Worm (Caenorhabditis elegans) whole organism, young adult: ENCODE data around the gene irld-2.
A peak's percentile ranks its signal among the peaks of the same experiment; 100 is the strongest.

Experiments used
- B0035.1 ChIP-seq: sonication (generic microtip); optimal IDR thresholded peaks from 2 replicates; lab custom pipeline; 2016; ENCODE audit warnings: missing genetic modification characterization, mild to moderate bottlenecking, missing compliant biosample characterization, missing genotype, missing genetic modification reagents
- B0336.3 ChIP-seq: fragments of 200-800 bp; sonication (Bioruptor generic); IDR thresholded peaks from 2 replicates; pipeline ENCODE4 v1.3.6; 2022; ENCODE audit warnings: missing genetic modification characterization, missing compliant biosample characterization
- C17E4.6 ChIP-seq: fragments of 200-800 bp; sonication (Bioruptor generic); IDR thresholded peaks from 2 replicates; pipeline ENCODE4 v1.3.6; 2022; ENCODE audit warnings: missing genetic modification reagents, missing genetic modification characterization, missing compliant biosample characterization
- D2030.7 ChIP-seq: fragments of 200-800 bp; sonication (Bioruptor generic); IDR thresholded peaks from 2 replicates; pipeline ENCODE4 v1.3.6; 2022; ENCODE audit warnings: missing genetic modification reagents, missing genetic modification characterization, missing compliant biosample characterization
- F22D6.2 ChIP-seq: sonication (generic microtip); optimal IDR thresholded peaks from 2 replicates; lab custom pipeline; 2016; ENCODE audit warnings: mild to moderate bottlenecking, missing genetic modification characterization, missing compliant biosample characterization
- F39B2.1 ChIP-seq: fragments of 200-800 bp; sonication (Bioruptor generic); IDR thresholded peaks from 2 replicates; pipeline ENCODE4 v1.3.6; 2022; ENCODE audit warnings: missing genetic modification reagents, missing genetic modification characterization, missing compliant biosample characterization
- F55B11.4 ChIP-seq: sonication (generic microtip); optimal IDR thresholded peaks from 2 replicates; lab custom pipeline; 2016; ENCODE audit warnings: missing compliant biosample characterization, missing genetic modification characterization, borderline replicate concordance; ENCODE audit not compliant: insufficient read depth
- F57C9.4 ChIP-seq: sonication (generic microtip); optimal IDR thresholded peaks from 2 replicates; lab custom pipeline; 2017; ENCODE audit warnings: mild to moderate bottlenecking, missing genetic modification characterization, missing compliant biosample characterization
- K11D2.4 ChIP-seq: fragments of 200-800 bp; sonication (Bioruptor generic); IDR thresholded peaks from 2 replicates; pipeline ENCODE4 v1.3.6; 2022; ENCODE audit warnings: missing genetic modification reagents, missing genetic modification characterization, missing compliant biosample characterization
- K12H6.12 ChIP-seq: fragments of 200-800 bp; sonication (Bioruptor generic); optimal IDR thresholded peaks from 2 replicates; lab custom pipeline; 2018; ENCODE audit warnings: mild to moderate bottlenecking, missing genetic modification characterization, missing compliant biosample characterization
- Y53G8AR.9 ChIP-seq: fragments of 200-800 bp; sonication (Bioruptor generic); conservative IDR thresholded peaks from 2 replicates; pipeline ENCODE4 v1.3.6; 2022; ENCODE audit warnings: missing genetic modification reagents, missing genetic modification characterization, missing compliant biosample characterization
- Y67H2A.10 ChIP-seq: fragments of 200-800 bp; sonication (Bioruptor generic); conservative IDR thresholded peaks from 2 replicates; pipeline ENCODE4 v1.3.6; 2022; ENCODE audit warnings: missing genetic modification reagents, missing genetic modification characterization, missing compliant biosample characterization
- akir-1 ChIP-seq: fragments of 200-800 bp; sonication (Bioruptor generic); optimal IDR thresholded peaks from 2 replicates; lab custom pipeline; 2018; ENCODE audit warnings: mild to moderate bottlenecking, missing genetic modification characterization, moderate library complexity, missing compliant biosample characterization
- aptf-2 ChIP-seq: fragments of 200-800 bp; sonication (Bioruptor generic); conservative IDR thresholded peaks from 2 replicates; pipeline ENCODE4 v1.3.6; 2022; ENCODE audit warnings: missing genetic modification reagents, missing genetic modification characterization, missing compliant biosample characterization
- attf-5 ChIP-seq: fragments of 200-800 bp; sonication (Bioruptor generic); optimal IDR thresholded peaks from 2 replicates; lab custom pipeline; 2018; ENCODE audit warnings: mild to moderate bottlenecking, missing genetic modification characterization, missing compliant biosample characterization
- attf-6 ChIP-seq: fragments of 200-800 bp; sonication (Bioruptor generic); IDR thresholded peaks from 2 replicates; pipeline ENCODE4 v1.3.6; 2022; ENCODE audit warnings: missing genetic modification reagents, missing genetic modification characterization, missing compliant biosample characterization
- cebp-1 ChIP-seq, 2 experiments: fragments of 200-800 bp in 1 of 2; sonication (Bioruptor generic) in 1 of 2; sonication (generic microtip) in 1 of 2; IDR thresholded peaks in 1 of 2; optimal IDR thresholded peaks in 1 of 2; 2 replicates each; pipeline versions ENCODE4 v1.3.6 to Lab custom; 2017 to 2022; ENCODE audit warnings: missing compliant biosample characterization in 2 of 2, missing genetic modification characterization in 2 of 2, mild to moderate bottlenecking in 1 of 2, missing genetic modification reagents in 1 of 2, moderate library complexity in 1 of 2
- ceh-27 ChIP-seq: fragments of 200-800 bp; sonication (Bioruptor generic); optimal IDR thresholded peaks from 2 replicates; lab custom pipeline; 2018; ENCODE audit warnings: mild to moderate bottlenecking, missing genetic modification characterization, moderate library complexity, missing compliant biosample characterization
- ceh-79 ChIP-seq: sonication (generic microtip); optimal IDR thresholded peaks from 2 replicates; lab custom pipeline; 2017; ENCODE audit warnings: mild to moderate bottlenecking, missing genetic modification characterization, missing compliant biosample characterization
- chd-7 ChIP-seq: sonication (generic microtip); optimal IDR thresholded peaks from 2 replicates; lab custom pipeline; 2016; ENCODE audit warnings: mild to moderate bottlenecking, missing genetic modification characterization, moderate library complexity, missing compliant biosample characterization
- efl-1 ChIP-seq: fragments of 150-350 bp; optimal IDR thresholded peaks from 2 replicates; lab custom pipeline; 2014; ENCODE audit warnings: missing biosample characterization, missing genetic modification reagents, missing genetic modification characterization
- egrh-3 ChIP-seq: fragments of 200-800 bp; sonication (Bioruptor generic); IDR thresholded peaks from 2 replicates; pipeline ENCODE4 v1.3.6; 2022; ENCODE audit warnings: missing genetic modification reagents, missing genetic modification characterization, missing compliant biosample characterization
- ekl-4 ChIP-seq: fragments of 200-800 bp; sonication (Bioruptor generic); IDR thresholded peaks from 2 replicates; pipeline ENCODE4 v1.3.6; 2022; ENCODE audit warnings: missing genetic modification reagents, missing genetic modification characterization, missing compliant biosample characterization
- hmg-20 ChIP-seq: fragments of 200-800 bp; sonication (Bioruptor generic); IDR thresholded peaks from 2 replicates; pipeline ENCODE4 v1.3.6; 2022; ENCODE audit warnings: missing genetic modification reagents, missing genetic modification characterization, missing compliant biosample characterization
- lin-26 ChIP-seq: fragments of 200-800 bp; sonication (Bioruptor generic); IDR thresholded peaks from 2 replicates; pipeline ENCODE4 v1.3.6; 2022; ENCODE audit warnings: missing genetic modification reagents, missing genetic modification characterization, missing compliant biosample characterization
- madf-10 ChIP-seq: sonication (generic microtip); optimal IDR thresholded peaks from 2 replicates; lab custom pipeline; 2016; ENCODE audit warnings: mild to moderate bottlenecking, missing genetic modification characterization, missing compliant biosample characterization
- madf-3 ChIP-seq: fragments of 200-800 bp; sonication (Bioruptor generic); IDR thresholded peaks from 2 replicates; pipeline ENCODE4 v1.3.6; 2022; ENCODE audit warnings: missing genetic modification reagents, missing genetic modification characterization, missing compliant biosample characterization
- madf-6 ChIP-seq: fragments of 200-800 bp; sonication (Bioruptor generic); IDR thresholded peaks from 2 replicates; pipeline ENCODE4 v1.3.6; 2022; ENCODE audit warnings: missing genetic modification reagents, missing genetic modification characterization, missing compliant biosample characterization
- madf-8 ChIP-seq: fragments of 200-800 bp; sonication (Bioruptor generic); conservative IDR thresholded peaks from 2 replicates; pipeline ENCODE4 v1.3.6; 2022; ENCODE audit warnings: missing genetic modification reagents, missing genetic modification characterization, missing compliant biosample characterization
- nfyb-1 ChIP-seq: fragments of 200-800 bp; sonication (Bioruptor generic); IDR thresholded peaks from 2 replicates; pipeline ENCODE4 v1.3.6; 2022; ENCODE audit warnings: missing genetic modification reagents, missing genetic modification characterization, missing compliant biosample characterization
- nhr-27 ChIP-seq: fragments of 200-800 bp; sonication (Bioruptor generic); optimal IDR thresholded peaks from 2 replicates; lab custom pipeline; 2018; ENCODE audit warnings: mild to moderate bottlenecking, missing genetic modification characterization, moderate library complexity, missing compliant biosample characterization
- pha-4 ChIP-seq: fragments of 150-350 bp; sonication (generic microtip); optimal IDR thresholded peaks from 2 replicates; lab custom pipeline; 2014; ENCODE audit warnings: missing biosample characterization, missing genetic modification reagents, missing genetic modification characterization
- rec-8 ChIP-seq, 2 experiments: sonication (generic microtip); optimal IDR thresholded peaks; 2 replicates each; lab custom pipeline; 2016; ENCODE audit warnings: mild to moderate bottlenecking in 2 of 2, missing genetic modification characterization in 2 of 2, missing genetic modification reagents in 2 of 2, missing genotype in 2 of 2, missing biosample characterization in 1 of 2, missing compliant biosample characterization in 1 of 2, moderate library complexity in 1 of 2
- rpc-1 ChIP-seq, 2 experiments: fragments of 150-350 bp in 1 of 2; sonication (generic microtip) in 1 of 2; optimal IDR thresholded peaks; 2 replicates each; lab custom pipeline; 2014 to 2018; ENCODE audit warnings: missing biosample characterization in 1 of 2, missing genetic modification characterization in 1 of 2, missing genetic modification reagents in 1 of 2, missing genotype in 1 of 2
- snpc-4 ChIP-seq, 5 experiments: fragments of 150-350 bp in 1 of 5; sonication (generic microtip) in 4 of 5; optimal IDR thresholded peaks; 2 replicates each; lab custom pipeline; 2014 to 2018; ENCODE audit warnings: missing genetic modification characterization in 5 of 5, missing biosample characterization in 3 of 5, antibody characterized with exemption in 2 of 5, mild to moderate bottlenecking in 2 of 5, missing compliant biosample characterization in 2 of 5, missing genotype in 2 of 5, moderate library complexity in 2 of 5, missing genetic modification reagents in 1 of 5
- sptf-2 ChIP-seq: fragments of 200-800 bp; sonication (Bioruptor generic); optimal IDR thresholded peaks from 2 replicates; lab custom pipeline; 2018; ENCODE audit warnings: mild to moderate bottlenecking, missing genetic modification characterization, missing compliant biosample characterization
- tbx-9 ChIP-seq: sonication (generic microtip); optimal IDR thresholded peaks from 2 replicates; lab custom pipeline; 2016; ENCODE audit warnings: borderline replicate concordance, missing genetic modification characterization, inconsistent platforms, missing compliant biosample characterization
- tlf-1 ChIP-seq: fragments of 200-800 bp; sonication (Bioruptor generic); optimal IDR thresholded peaks from 2 replicates; lab custom pipeline; 2018; ENCODE audit warnings: mild to moderate bottlenecking, missing genetic modification characterization, missing compliant biosample characterization
- unc-130 ChIP-seq: sonication (generic microtip); optimal IDR thresholded peaks from 2 replicates; lab custom pipeline; 2016; ENCODE audit warnings: missing genetic modification reagents, missing genetic modification characterization, missing compliant biosample characterization
- unc-62 ChIP-seq: fragments of 150-350 bp; optimal IDR thresholded peaks from 2 replicates; lab custom pipeline; 2014; ENCODE audit warnings: missing biosample characterization, missing genetic modification reagents, missing genetic modification characterization
- zfh-2 ChIP-seq: fragments of 200-800 bp; sonication (Bioruptor generic); conservative IDR thresholded peaks from 2 replicates; pipeline ENCODE4 v1.3.6; 2022; ENCODE audit warnings: missing genetic modification reagents, missing genetic modification characterization, missing compliant biosample characterization
- zim-3 ChIP-seq: sonication (generic microtip); optimal IDR thresholded peaks from 2 replicates; lab custom pipeline; 2017; ENCODE audit warnings: mild to moderate bottlenecking, missing genetic modification characterization, moderate library complexity, missing compliant biosample characterization
- ztf-18 ChIP-seq: sonication (generic microtip); optimal IDR thresholded peaks from 2 replicates; lab custom pipeline; 2016; ENCODE audit warnings: missing genotype, mild to moderate bottlenecking, missing genetic modification characterization, missing compliant biosample characterization
- ztf-25 ChIP-seq: fragments of 200-800 bp; sonication (Bioruptor generic); IDR thresholded peaks from 2 replicates; pipeline ENCODE4 v1.3.6; 2022; ENCODE audit warnings: missing genetic modification reagents, missing genetic modification characterization, missing compliant biosample characterization
- ztf-28 ChIP-seq: fragments of 200-800 bp; sonication (Bioruptor generic); IDR thresholded peaks from 2 replicates; pipeline ENCODE4 v1.3.6; 2022; ENCODE audit warnings: missing genetic modification reagents, missing genetic modification characterization, missing compliant biosample characterization
- ztf-3 ChIP-seq: fragments of 200-800 bp; sonication (Bioruptor generic); optimal IDR thresholded peaks from 2 replicates; lab custom pipeline; 2018; ENCODE audit warnings: mild to moderate bottlenecking, missing genetic modification characterization, missing compliant biosample characterization

irld-2 gene

ce11 chrX:13444267-13444666, 49.4 kb upstream of the irld-2 start (continued):
- no peak for TF ChIP-seq F39B2.1 (GFP tag; lab: Robert Waterston, UW)
- TF ChIP-seq hmg-20 = no peak
- TF ChIP-seq ztf-25 (GFP tag; lab: Robert Waterston, UW) = 0 out of 2 replicates have a peak, but pooled peaks have one; percentile 51
- no peak for TF ChIP-seq madf-10 (tag; lab: Kevin White, UChicago)
- TF ChIP-seq chd-7 (tag; lab: Kevin White, UChicago) = no peak
- TF ChIP-seq rec-8 (tag; optimal IDR thresholded peaks at IDR 0.05; lab: Kevin White, UChicago) = no peak
- TF ChIP-seq K12H6.12 (tag; lab: Kevin White, UChicago) = no peak
- TF ChIP-seq ekl-4 (GFP tag; lab: Robert Waterston, UW) = no peak
- TF ChIP-seq ceh-79 (tag; lab: Kevin White, UChicago) = no peak
- no peak for TF ChIP-seq egrh-3 (GFP tag; lab: Robert Waterston, UW)
- TF ChIP-seq B0035.1 = no peak
- no peak for TF ChIP-seq madf-8
- no peak for TF ChIP-seq sptf-2 (GFP tag; lab: Kevin White, UChicago)
- no peak for TF ChIP-seq ceh-27 (GFP tag; lab: Kevin White, UChicago)
- TF ChIP-seq unc-62 = no peak
- TF ChIP-seq ztf-3 (GFP tag; lab: Kevin White, UChicago) = no peak
- no peak for TF ChIP-seq madf-6 (GFP tag; lab: Robert Waterston, UW)
- no peak for TF ChIP-seq zim-3
- TF ChIP-seq akir-1 = no peak
- no peak for TF ChIP-seq aptf-2 (GFP tag; lab: Robert Waterston, UW)
- TF ChIP-seq ztf-18 (tag; lab: Kevin White, UChicago) = peak; percentile 9
- TF ChIP-seq lin-26 = peak; percentile 59; the same call in 1 of the 2 replicates
- TF ChIP-seq cebp-1 (GFP tag; IDR thresholded peaks at IDR 0.05; lab: Robert Waterston, UW) = no peak
- TF ChIP-seq cebp-1 (tag; optimal IDR thresholded peaks at IDR 0.05; lab: Kevin White, UChicago) = no peak
- no peak for TF ChIP-seq C17E4.6
- TF ChIP-seq snpc-4 (GFP tag; optimal IDR thresholded peaks at IDR 0.05; lab: Kevin White, UChicago) = no peak
- peak in 1 of 4 experiments; percentile 36 for TF ChIP-seq snpc-4 (tag; optimal IDR thresholded peaks at IDR 0.05; lab: Kevin White, UChicago)
- no peak for TF ChIP-seq pha-4 (tag; lab: Kevin White, UChicago)
- no peak for TF ChIP-seq K11D2.4
- TF ChIP-seq unc-130 (GFP tag; lab: Kevin White, UChicago) = no peak
- TF ChIP-seq nhr-27 = no peak
- TF ChIP-seq Y67H2A.10 = no peak
- TF ChIP-seq F22D6.2 (tag; lab: Kevin White, UChicago) = no peak

- TF ChIP-seq F55B11.4 (tag; lab: Kevin White, UChicago) (no peak), ceh-79 (tag; lab: Kevin White, UChicago) (no peak), efl-1 (GFP tag; lab: Kevin White, UChicago) (no peak), sptf-2 (GFP tag; lab: Kevin White, UChicago) (no peak), Y53G8AR.9 (GFP tag; lab: Robert Waterston, UW) (0 out of 2 replicates have a peak, but pooled peaks have one; percentile 22), attf-5 (GFP tag; lab: Kevin White, UChicago) (no peak), hmg-20 (peak; percentile 55; the same call in 1 of the 2 replicates), tlf-1 (GFP tag; lab: Kevin White, UChicago) (no peak), rpc-1 (optimal IDR thresholded peaks at IDR 0.05; lab: Kevin White, UChicago) (peak; percentile 75), rpc-1 (tag; optimal IDR thresholded peaks at IDR 0.05; lab: Kevin White, UChicago) (peak; percentile 90), B0336.3 (GFP tag; lab: Robert Waterston, UW) (no peak), D2030.7 (GFP tag; lab: Robert Waterston, UW) (peak; percentile 92), ztf-28 (GFP tag; lab: Robert Waterston, UW) (no peak), F57C9.4 (tag; lab: Kevin White, UChicago) (no peak), snpc-4 (GFP tag; optimal IDR thresholded peaks at IDR 0.05; lab: Kevin White, UChicago) (peak; percentile 62), snpc-4 (tag; optimal IDR thresholded peaks at IDR 0.05; lab: Kevin White, UChicago) (peak in 2 of 4 experiments; percentile 36 to 58), Y67H2A.10 (no peak), madf-3 (GFP tag; lab: Robert Waterston, UW) (no peak), tbx-9 (tag; lab: Kevin White, UChicago) (no peak), nfyb-1 (GFP tag; lab: Robert Waterston, UW) (no peak), unc-62 (no peak), aptf-2 (GFP tag; lab: Robert Waterston, UW) (no peak), zfh-2 (GFP tag; lab: Robert Waterston, UW) (no peak), attf-6 (GFP tag; lab: Robert Waterston, UW) (no peak)
Observed at ce11 chrX:13443283-13443682, 48.4 kb upstream of the irld-2 start.
